Worm (Caenorhabditis elegans): ENCODE measurements around the gene irld-36.
"Not testable (repeated sequence)": the region's sequence is repeated elsewhere in the genome, so short reads cannot be mapped to it uniquely, and the experiment has no call there.

The irld-36 gene

DNA sequence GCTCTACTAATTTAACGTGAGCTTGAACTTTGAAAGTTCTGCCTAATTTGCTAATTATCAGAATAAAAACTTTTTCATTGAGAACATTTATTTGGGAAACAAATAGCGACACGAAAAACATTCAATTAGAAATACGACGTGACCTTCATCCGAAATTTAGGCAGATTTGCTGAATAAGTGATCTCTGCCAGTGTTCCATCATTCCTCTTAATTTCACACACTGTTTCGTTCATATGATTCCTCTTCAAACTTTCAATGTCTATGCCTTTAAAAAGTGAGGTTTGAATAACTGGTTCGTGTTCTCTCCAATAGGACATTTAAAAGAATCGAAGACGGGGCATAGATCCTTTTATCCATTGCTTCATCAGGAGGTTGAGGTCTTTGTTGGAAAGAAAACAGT lies 28.7 kb upstream of the irld-36 start, which contains the start of gene fbxb-20:
fbxb-20 (minus strand) TSS at position 101 of the 400 bp plus-strand sequence.
- no peak for TF ChIP-seq ama-1 (optimal IDR thresholded peaks at IDR 0.05)

DNA sequence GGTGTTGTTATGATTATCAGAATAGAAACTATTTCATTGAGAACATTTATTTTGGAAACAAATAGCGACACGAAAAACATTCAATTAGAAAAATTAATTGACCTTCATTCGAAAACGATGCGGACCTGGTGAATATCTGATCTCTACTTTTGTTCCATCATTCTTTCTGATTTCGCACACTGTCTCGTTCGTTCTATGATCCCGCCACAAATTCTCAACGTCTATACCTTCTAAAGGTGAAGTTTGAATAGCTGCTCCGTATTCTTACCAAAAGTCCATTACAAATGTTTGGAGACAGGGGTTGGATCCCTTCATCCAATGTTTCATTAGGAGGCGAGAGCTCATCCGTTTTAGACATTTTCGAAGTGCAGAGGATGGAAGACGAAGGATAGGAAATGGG lies 27.4 kb upstream of the irld-36 start, which contains the start of gene fbxb-16:
fbxb-16 (minus strand) TSS at position 101 of the 400 bp plus-strand sequence.
- TF ChIP-seq ceh-13 (GFP tag; optimal IDR thresholded peaks at IDR 0.05) (no peak), aly-1 (tag; optimal IDR thresholded peaks at IDR 0.05) (no peak), hnd-1 (tag; optimal IDR thresholded peaks at IDR 0.05) (no peak), ama-1 (optimal IDR thresholded peaks at IDR 0.05) (no peak), scrt-1 (GFP tag; IDR thresholded peaks at IDR 0.05) (no peak), sea-1 (GFP tag; conservative IDR thresholded peaks at IDR 0.05) (no peak), tbx-11 (GFP tag; IDR thresholded peaks at IDR 0.05) (no peak), pes-1 (GFP tag; IDR thresholded peaks at IDR 0.05) (no peak), hmbx-1 (tag; optimal IDR thresholded peaks at IDR 0.05) (no peak), hmg-4 (GFP tag; optimal IDR thresholded peaks at IDR 0.05) (no peak), F13C5.2 (tag; optimal IDR thresholded peaks at IDR 0.05) (no peak), tra-4 (tag; optimal IDR thresholded peaks at IDR 0.05) (no peak), flt-1 (GFP tag; IDR thresholded peaks at IDR 0.05) (no peak), tbx-37 (GFP tag; conservative IDR thresholded peaks at IDR 0.05) (no peak), B0310.2 (tag; optimal IDR thresholded peaks at IDR 0.05) (no peak), ceh-36 (tag; optimal IDR thresholded peaks at IDR 0.05) (no peak), ets-7 (tag; optimal IDR thresholded peaks at IDR 0.05) (no peak)

DNA sequence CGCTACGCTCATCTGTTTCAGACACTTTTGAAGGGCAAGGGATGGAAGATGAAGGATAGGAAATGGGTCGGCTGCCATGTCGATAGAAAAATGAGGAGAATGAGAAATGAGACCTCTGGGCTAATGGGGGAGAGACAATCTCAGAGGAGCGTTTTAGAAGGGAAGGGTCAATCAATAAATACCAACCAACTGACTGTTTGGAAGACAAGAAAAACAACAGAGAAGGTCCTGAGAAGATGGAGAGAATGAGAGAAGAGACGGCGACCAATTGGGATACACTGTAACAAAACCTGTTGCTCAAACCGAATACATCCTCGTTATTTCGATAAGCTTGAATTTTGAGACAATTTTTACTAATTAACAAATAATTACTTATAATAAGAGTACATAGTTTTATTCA lies 25.8 kb upstream of the irld-36 start, which contains the start of gene fbxb-15:
fbxb-15 (minus strand) TSS at position 101 of the 400 bp plus-strand sequence.
- TF ChIP-seq aly-1 (tag; optimal IDR thresholded peaks at IDR 0.05): no peak
- TF ChIP-seq hnd-1 (tag; optimal IDR thresholded peaks at IDR 0.05): no peak

DNA sequence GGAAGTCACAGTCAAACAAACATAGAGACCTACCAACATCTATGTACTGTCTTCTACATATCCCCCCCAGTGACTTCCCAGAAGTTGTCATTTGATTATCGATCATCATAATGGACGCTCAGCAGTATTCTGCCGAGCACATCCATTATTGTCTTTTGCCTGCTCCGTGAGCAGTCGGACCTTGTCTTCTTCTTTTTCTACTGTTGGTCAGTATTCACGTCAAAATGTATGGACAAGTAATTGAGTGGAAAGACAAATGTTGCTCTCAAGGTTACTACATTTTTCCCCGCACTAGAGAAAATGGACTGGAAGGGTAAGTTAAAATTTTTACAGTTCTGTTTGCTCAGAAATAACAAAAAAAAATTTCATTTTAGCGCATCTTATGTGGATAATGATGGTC lies 24.3 kb upstream of the irld-36 start, which contains the start of gene btb-12:
btb-12 (plus strand) TSS at position 301 of the 400 bp plus-strand sequence.
- TF ChIP-seq B0310.2 (tag; optimal IDR thresholded peaks at IDR 0.05): no peak
- TF ChIP-seq ets-7 (tag; optimal IDR thresholded peaks at IDR 0.05): no peak
- TF ChIP-seq hmbx-1 (tag; optimal IDR thresholded peaks at IDR 0.05): no peak

DNA sequence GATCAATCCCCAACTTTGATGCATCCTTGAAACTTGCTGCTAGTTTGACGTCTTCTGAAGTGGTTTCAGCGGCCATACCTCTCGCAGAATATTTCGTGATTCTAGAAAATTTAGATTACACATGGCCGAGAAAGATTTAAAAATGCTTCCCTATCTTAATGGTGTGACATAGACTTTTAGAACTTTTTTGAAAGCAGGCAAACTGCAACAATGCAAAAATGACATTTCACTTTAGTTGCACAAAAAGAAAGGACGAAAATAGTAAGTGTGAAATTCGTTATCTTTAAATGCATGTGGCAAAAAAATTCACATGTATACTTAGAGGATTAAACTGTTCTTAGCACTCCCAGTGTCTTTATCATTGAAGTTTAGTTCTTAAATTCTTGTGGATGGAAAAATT lies 22.0 kb upstream of the irld-36 start, which contains the start of gene ZC204.12:
ZC204.12 (minus strand) TSS at position 101 of the 400 bp plus-strand sequence.
- TF ChIP-seq sea-1 (GFP tag; conservative IDR thresholded peaks at IDR 0.05) (no peak), aly-1 (tag; optimal IDR thresholded peaks at IDR 0.05) (no peak), tbx-11 (GFP tag; IDR thresholded peaks at IDR 0.05) (no peak), tbx-37 (GFP tag; conservative IDR thresholded peaks at IDR 0.05) (no peak), pes-1 (GFP tag; IDR thresholded peaks at IDR 0.05) (no peak), flt-1 (GFP tag; IDR thresholded peaks at IDR 0.05) (no peak), ama-1 (optimal IDR thresholded peaks at IDR 0.05) (no peak), tra-4 (tag; optimal IDR thresholded peaks at IDR 0.05) (no peak), hmg-4 (GFP tag; optimal IDR thresholded peaks at IDR 0.05) (no peak), ets-7 (tag; optimal IDR thresholded peaks at IDR 0.05) (no peak), ceh-36 (tag; optimal IDR thresholded peaks at IDR 0.05) (no peak), ceh-13 (GFP tag; optimal IDR thresholded peaks at IDR 0.05) (no peak), B0310.2 (tag; optimal IDR thresholded peaks at IDR 0.05) (no peak), hmbx-1 (tag; optimal IDR thresholded peaks at IDR 0.05) (no peak)

DNA sequence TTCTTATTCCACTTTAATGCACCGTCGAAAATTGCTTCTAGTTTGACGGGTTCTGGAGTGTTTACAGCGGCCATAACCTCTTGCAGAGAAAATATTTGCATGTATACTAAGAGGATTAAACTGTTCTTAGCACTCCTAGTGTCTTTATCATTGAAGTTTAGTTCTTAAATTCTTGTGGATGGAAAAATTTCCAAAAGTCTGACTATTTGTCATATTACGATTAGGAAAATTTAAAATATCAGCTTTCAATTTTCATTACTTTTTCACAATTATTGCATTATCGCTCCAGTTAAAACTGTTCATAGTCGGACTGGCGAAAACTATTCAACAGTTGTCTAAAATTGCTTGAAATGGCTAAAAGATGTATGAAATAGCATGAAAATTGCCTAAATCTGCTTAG lies 18.3 kb upstream of the irld-36 start, which contains the start of gene ZC204.13:
ZC204.13 (minus strand) TSS at position 101 of the 400 bp plus-strand sequence.
- not testable (repeated sequence) for TF ChIP-seq ets-7 (tag; optimal IDR thresholded peaks at IDR 0.05); scrt-1 (GFP tag; IDR thresholded peaks at IDR 0.05); flt-1 (GFP tag; IDR thresholded peaks at IDR 0.05)

DNA sequence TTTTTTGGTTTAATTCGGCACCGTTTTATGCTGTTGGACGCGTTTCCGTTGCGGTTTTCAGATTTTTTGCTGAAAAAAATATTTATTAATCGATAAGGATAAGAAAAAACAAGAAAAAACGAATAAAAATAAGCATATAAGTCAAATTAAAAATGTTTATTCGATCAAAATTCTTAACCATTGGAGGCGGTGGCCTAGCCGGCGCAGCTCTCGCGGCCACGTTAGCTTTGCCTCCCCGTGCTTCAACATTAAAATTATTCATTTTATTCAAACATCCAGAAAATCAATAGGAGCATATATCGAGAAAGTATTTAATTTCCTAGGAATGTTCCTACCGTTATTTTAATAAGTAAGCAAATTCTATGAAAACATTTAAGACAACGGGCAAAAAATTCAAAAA lies 16.3 kb upstream of the irld-36 start, which contains the start of gene ZC204.14:
ZC204.14 (minus strand) TSS at position 69 of the 400 bp plus-strand sequence.
- TF ChIP-seq hmbx-1 (tag; optimal IDR thresholded peaks at IDR 0.05) (no peak), flt-1 (GFP tag; IDR thresholded peaks at IDR 0.05) (no peak), pes-1 (GFP tag; IDR thresholded peaks at IDR 0.05) (no peak), tbx-37 (GFP tag; conservative IDR thresholded peaks at IDR 0.05) (no peak), tbx-11 (GFP tag; IDR thresholded peaks at IDR 0.05) (no peak), ets-7 (tag; optimal IDR thresholded peaks at IDR 0.05) (no peak), hmg-4 (GFP tag; optimal IDR thresholded peaks at IDR 0.05) (no peak), aly-1 (tag; optimal IDR thresholded peaks at IDR 0.05) (no peak), ceh-13 (GFP tag; optimal IDR thresholded peaks at IDR 0.05) (no peak), B0310.2 (tag; optimal IDR thresholded peaks at IDR 0.05) (no peak), scrt-1 (GFP tag; IDR thresholded peaks at IDR 0.05) (no peak), hnd-1 (tag; optimal IDR thresholded peaks at IDR 0.05) (no peak), tra-4 (tag; optimal IDR thresholded peaks at IDR 0.05) (no peak), sea-1 (GFP tag; conservative IDR thresholded peaks at IDR 0.05) (no peak), ceh-36 (tag; optimal IDR thresholded peaks at IDR 0.05) (no peak)

DNA sequence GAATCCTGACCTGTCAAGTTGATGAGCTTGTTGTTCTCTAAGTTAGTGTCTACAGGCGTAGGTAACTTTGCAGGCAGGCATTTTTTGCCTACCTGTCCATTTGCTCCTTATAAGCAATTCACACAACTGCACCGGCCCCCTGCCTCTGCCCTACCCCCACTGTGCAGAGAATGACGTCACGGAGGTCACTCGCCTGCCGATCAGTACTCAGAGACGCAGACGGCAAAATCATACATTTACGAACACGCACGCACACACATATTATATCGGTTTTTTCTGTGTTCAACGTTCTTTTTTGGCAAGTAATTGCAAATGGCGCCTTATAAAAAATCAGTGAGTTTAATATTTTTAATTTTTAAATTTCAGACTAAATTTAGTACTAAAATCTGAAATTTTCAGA lies 15.7 kb upstream of the irld-36 start, which contains the start of gene duxl-1:
duxl-1 (plus strand) TSS at position 184 of the 400 bp plus-strand sequence.
- TF ChIP-seq aly-1 (tag; optimal IDR thresholded peaks at IDR 0.05): no peak
- no peak for TF ChIP-seq ets-7 (tag; optimal IDR thresholded peaks at IDR 0.05)
- no peak for TF ChIP-seq scrt-1 (GFP tag; IDR thresholded peaks at IDR 0.05)
- no peak for TF ChIP-seq B0310.2 (tag; optimal IDR thresholded peaks at IDR 0.05)
- TF ChIP-seq flt-1 (GFP tag; IDR thresholded peaks at IDR 0.05): no peak
- peak; percentile 16 for TF ChIP-seq hmg-4 (GFP tag; optimal IDR thresholded peaks at IDR 0.05)

DNA sequence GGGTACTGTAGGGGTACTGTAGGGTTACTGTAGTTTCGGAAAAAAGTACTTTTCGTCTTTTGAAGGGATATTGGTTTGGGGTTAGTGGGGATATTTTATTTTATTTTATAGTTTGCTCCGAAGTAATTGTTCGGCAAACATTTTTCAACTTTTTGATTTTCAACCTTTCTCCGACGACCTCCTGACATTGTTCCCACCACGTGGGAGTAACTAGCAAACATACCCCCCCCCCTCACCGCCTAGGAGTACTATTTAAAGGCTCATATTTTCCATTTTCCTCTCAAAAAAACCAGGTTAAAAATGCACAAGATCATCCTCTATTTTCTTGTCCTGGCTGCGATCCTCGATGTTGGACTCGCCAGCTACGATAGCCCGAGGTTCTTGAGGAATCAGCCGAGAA lies 13.2 kb upstream of the irld-36 start, which contains the start of gene srlf-29:
srlf-29 (plus strand) TSS at position 301 of the 400 bp plus-strand sequence.
- no peak for TF ChIP-seq hmbx-1 (tag; optimal IDR thresholded peaks at IDR 0.05)
- no peak for TF ChIP-seq ceh-13 (GFP tag; optimal IDR thresholded peaks at IDR 0.05)
- no peak for TF ChIP-seq tbx-37 (GFP tag; conservative IDR thresholded peaks at IDR 0.05)
- no peak for TF ChIP-seq F13C5.2 (tag; optimal IDR thresholded peaks at IDR 0.05)
- TF ChIP-seq sea-1 (GFP tag; conservative IDR thresholded peaks at IDR 0.05): no peak
- no peak for TF ChIP-seq ets-7 (tag; optimal IDR thresholded peaks at IDR 0.05)
- TF ChIP-seq tra-4 (tag; optimal IDR thresholded peaks at IDR 0.05): no peak
- TF ChIP-seq pes-1 (GFP tag; IDR thresholded peaks at IDR 0.05): no peak
- TF ChIP-seq tbx-11 (GFP tag; IDR thresholded peaks at IDR 0.05): no peak
- no peak for TF ChIP-seq hnd-1 (tag; optimal IDR thresholded peaks at IDR 0.05)
- TF ChIP-seq flt-1 (GFP tag; IDR thresholded peaks at IDR 0.05): no peak
- no peak for TF ChIP-seq B0310.2 (tag; optimal IDR thresholded peaks at IDR 0.05)
- no peak for TF ChIP-seq aly-1 (tag; optimal IDR thresholded peaks at IDR 0.05)
- TF ChIP-seq hmg-4 (GFP tag; optimal IDR thresholded peaks at IDR 0.05): no peak
- no peak for TF ChIP-seq scrt-1 (GFP tag; IDR thresholded peaks at IDR 0.05)
- TF ChIP-seq ceh-36 (tag; optimal IDR thresholded peaks at IDR 0.05): no peak
- TF ChIP-seq ama-1 (optimal IDR thresholded peaks at IDR 0.05): no peak

Data from whole organism, early embryonic.